Worm (Caenorhabditis elegans) whole organism, mixed stage, embryonic: ENCODE results near the gene jun-1.

Source experiments
- bed-3 ChIP-seq: fragments of 200-800 bp; sonication (Bioruptor generic); optimal IDR thresholded peaks from 3 replicates; lab custom pipeline; 2018; ENCODE audit warnings: mild to moderate bottlenecking, missing genetic modification characterization, moderate library complexity, missing compliant biosample characterization
- elt-1 ChIP-seq: sonication (generic microtip); optimal IDR thresholded peaks from 2 replicates; lab custom pipeline; 2017; ENCODE audit warnings: missing genetic modification characterization, mild to moderate bottlenecking, missing compliant biosample characterization, antibody characterized with exemption, moderate library complexity, borderline replicate concordance; ENCODE audit not compliant: insufficient read depth
- mab-5 ChIP-seq: fragments of 150-350 bp; optimal IDR thresholded peaks from 2 replicates; lab custom pipeline; 2014; ENCODE audit warnings: missing biosample characterization, missing genetic modification characterization
- nhr-28 ChIP-seq: fragments of 150-350 bp; optimal IDR thresholded peaks from 2 replicates; lab custom pipeline; 2014; ENCODE audit warnings: missing biosample characterization, missing genetic modification characterization
- nhr-76 ChIP-seq: sonication (generic microtip); optimal IDR thresholded peaks from 2 replicates; lab custom pipeline; 2017; ENCODE audit warnings: missing biosample characterization, missing genetic modification characterization
- pha-4 ChIP-seq: fragments of 150-350 bp; optimal IDR thresholded peaks from 2 replicates; lab custom pipeline; 2018; ENCODE audit warnings: missing biosample characterization, missing genetic modification reagents, missing genetic modification characterization
- unc-39 ChIP-seq: fragments of 150-350 bp; optimal IDR thresholded peaks from 2 replicates; lab custom pipeline; 2014; ENCODE audit warnings: missing biosample characterization, missing genetic modification characterization
- unc-62 ChIP-seq: fragments of 150-350 bp; optimal IDR thresholded peaks from 2 replicates; lab custom pipeline; 2014; ENCODE audit warnings: missing biosample characterization, missing genetic modification reagents, missing genetic modification characterization

ce11 chrII:9160197-9160806 lies 47.3 kb downstream of the jun-1 start:
- TF ChIP-seq unc-62 (GFP tag; lab: Kevin White, UChicago): no peak
- no peak for TF ChIP-seq unc-39
- TF ChIP-seq elt-1 (tag; lab: Kevin White, UChicago): no peak
- no peak for TF ChIP-seq nhr-28 (tag; lab: Kevin White, UChicago)
- no peak for TF ChIP-seq mab-5 (tag; lab: Kevin White, UChicago)
- no peak for TF ChIP-seq bed-3 (GFP tag; lab: Kevin White, UChicago)
- no peak for TF ChIP-seq pha-4 (tag; lab: Kevin White, UChicago)
- TF ChIP-seq nhr-76 (tag; lab: Kevin White, UChicago): no peak
